Worm (Caenorhabditis elegans) whole organism, L4 larva: ENCODE measurements around the gene srx-76.

Experiments used
- ama-1 ChIP-seq: fragments of 150-350 bp; optimal IDR thresholded peaks from 2 replicates; lab custom pipeline; 2014; ENCODE audit warnings: inconsistent platforms, mixed read lengths
- ceh-20 ChIP-seq: fragments of 200-800 bp; sonication (Bioruptor generic); IDR thresholded peaks from 2 replicates; pipeline ENCODE4 v1.3.6; 2022; ENCODE audit warnings: missing genetic modification reagents, missing genetic modification characterization, missing compliant biosample characterization
- ceh-82 ChIP-seq: sonication (generic microtip); optimal IDR thresholded peaks from 2 replicates; lab custom pipeline; 2017; ENCODE audit warnings: missing biosample characterization, missing genetic modification characterization
- fkh-10 ChIP-seq: fragments of 150-350 bp; optimal IDR thresholded peaks from 2 replicates; lab custom pipeline; 2014; ENCODE audit warnings: missing biosample characterization, missing genetic modification reagents, missing genetic modification characterization
- hlh-11 ChIP-seq: fragments of 200-800 bp; sonication (Bioruptor generic); optimal IDR thresholded peaks from 2 replicates; lab custom pipeline; 2018; ENCODE audit warnings: mild to moderate bottlenecking, missing genetic modification characterization, missing compliant biosample characterization
- hlh-30 ChIP-seq: sonication (generic microtip); optimal IDR thresholded peaks from 2 replicates; lab custom pipeline; 2017; ENCODE audit warnings: antibody characterized with exemption, mild to moderate bottlenecking, missing genetic modification characterization, missing compliant biosample characterization; ENCODE audit not compliant: insufficient read depth
- lim-7 ChIP-seq: fragments of 200-800 bp; sonication (Bioruptor generic); IDR thresholded peaks from 2 replicates; pipeline ENCODE4 v1.3.6; 2022; ENCODE audit warnings: missing genetic modification characterization, missing compliant biosample characterization
- nhr-237 ChIP-seq: sonication (generic microtip); optimal IDR thresholded peaks from 2 replicates; lab custom pipeline; 2017; ENCODE audit warnings: missing biosample characterization, missing genetic modification characterization
- nhr-77 ChIP-seq: fragments of 150-350 bp; optimal IDR thresholded peaks from 2 replicates; lab custom pipeline; 2014; ENCODE audit warnings: missing biosample characterization, missing genetic modification characterization
- unc-130 ChIP-seq: sonication (generic microtip); optimal IDR thresholded peaks from 2 replicates; lab custom pipeline; 2016; ENCODE audit warnings: missing genetic modification reagents, missing genetic modification characterization, missing compliant biosample characterization

DNA sequence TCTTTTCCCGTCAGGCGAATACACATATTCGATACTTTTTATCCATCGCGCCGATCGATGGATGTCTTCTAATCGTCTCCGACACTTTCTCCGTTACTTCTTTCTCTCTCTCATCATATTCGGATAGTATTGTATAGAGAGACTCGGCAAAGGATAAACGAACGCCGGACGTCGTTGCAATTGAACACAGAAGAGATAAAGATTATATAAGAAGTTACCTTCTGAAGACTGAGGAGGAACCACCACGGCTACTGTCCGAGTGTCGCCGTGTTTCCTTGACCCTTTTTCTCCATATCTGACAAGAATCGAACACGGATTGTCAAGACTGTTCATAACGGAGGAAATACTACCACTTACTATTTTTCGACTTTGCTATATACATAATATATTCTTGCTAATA, 7.5 kb downstream of the srx-76 start, which contains the start of gene sma-1:
- no peak for TF ChIP-seq ceh-82 (tag; lab: Kevin White, UChicago)
- no peak for TF ChIP-seq ama-1
- TF ChIP-seq fkh-10 (GFP tag; lab: Kevin White, UChicago), result no peak
- TF ChIP-seq nhr-237 (tag; lab: Kevin White, UChicago), result no peak
- no peak for TF ChIP-seq unc-130 (GFP tag; lab: Kevin White, UChicago)
- no peak for TF ChIP-seq lim-7 (GFP tag; lab: Robert Waterston, UW)
- no peak for TF ChIP-seq hlh-11
- TF ChIP-seq nhr-77 (tag; lab: Kevin White, UChicago), result no peak
- no peak for TF ChIP-seq ceh-20 (GFP tag; lab: Robert Waterston, UW)
- no peak for TF ChIP-seq hlh-30 (tag; lab: Kevin White, UChicago)
